Worm (Caenorhabditis elegans): Measurements from ENCODE around the gene nhr-71.

ce11 chrX:13754498-13754897, 7.4 kb downstream of the nhr-71 start:
- no peak for TF ChIP-seq unc-130 (GFP tag; optimal IDR thresholded peaks at IDR 0.05)
- TF ChIP-seq nfya-1 (tag; optimal IDR thresholded peaks at IDR 0.05; ENCODE audit: borderline replicate concordance, insufficient read depth): no peak
- no peak for TF ChIP-seq dpff-1 (tag; optimal IDR thresholded peaks at IDR 0.05)
- TF ChIP-seq lag-1 (GFP tag; IDR thresholded peaks at IDR 0.05): 0 out of 2 replicates have a peak, but pooled peaks have one; percentile 20
- peak; percentile 25 for TF ChIP-seq ceh-27 (GFP tag; optimal IDR thresholded peaks at IDR 0.05)
- no peak for TF ChIP-seq aptf-3 (GFP tag; IDR thresholded peaks at IDR 0.05)
- TF ChIP-seq ama-1 (optimal IDR thresholded peaks at IDR 0.05): no peak
- no peak for TF ChIP-seq ama-1 (GFP tag; optimal IDR thresholded peaks at IDR 0.05)
- no peak for TF ChIP-seq rcor-1 (GFP tag; IDR thresholded peaks at IDR 0.05)
- TF ChIP-seq nfyb-1 (GFP tag; IDR thresholded peaks at IDR 0.05): no peak
- TF ChIP-seq Y67H2A.10 (GFP tag; conservative IDR thresholded peaks at IDR 0.05): no peak
- TF ChIP-seq snpc-4 (GFP tag; optimal IDR thresholded peaks at IDR 0.05): no peak
- no peak for TF ChIP-seq snpc-4 (tag; optimal IDR thresholded peaks at IDR 0.05)
- no peak for TF ChIP-seq T26A5.8 (tag; optimal IDR thresholded peaks at IDR 0.05)
- no peak for TF ChIP-seq pha-4 (tag; optimal IDR thresholded peaks at IDR 0.05)
- no peak for TF ChIP-seq sdz-38 (tag; optimal IDR thresholded peaks at IDR 0.05)

All from whole organism, young adult.